Fruit fly (Drosophila melanogaster) whole organism, prepupa: ENCODE results near the gene Slc25A46b.

Source experiments
- Blimp-1 ChIP-seq: fragments of 200-800 bp; sonication (Bioruptor generic); optimal IDR thresholded peaks from 3 replicates; lab custom pipeline; 2017; ENCODE audit warnings: missing biosample characterization, missing genetic modification characterization, mild to moderate bottlenecking, moderate library complexity, missing genetic modification reagents
- CG10631 ChIP-seq: fragments of 200-800 bp; sonication (Bioruptor generic); optimal IDR thresholded peaks from 2 replicates; lab custom pipeline; 2016; ENCODE audit warnings: missing biosample characterization, missing genetic modification characterization
- CG15336 ChIP-seq: fragments of 200-800 bp; sonication (Bioruptor generic); IDR thresholded peaks from 2 replicates; pipeline ENCODE4 v1.3.6; 2022; ENCODE audit warnings: missing biosample characterization, missing genetic modification characterization
- CG16779 ChIP-seq: fragments of 200-800 bp; sonication (Bioruptor generic); optimal IDR thresholded peaks from 3 replicates; lab custom pipeline; 2017; ENCODE audit warnings: missing biosample characterization, mild to moderate bottlenecking, missing genetic modification characterization
- CG32006 ChIP-seq: fragments of 200-800 bp; sonication (Bioruptor generic); optimal IDR thresholded peaks from 3 replicates; lab custom pipeline; 2017; ENCODE audit warnings: missing biosample characterization, mild to moderate bottlenecking, missing genetic modification characterization
- CG34406 ChIP-seq: fragments of 200-800 bp; sonication (Bioruptor generic); optimal IDR thresholded peaks from 3 replicates; lab custom pipeline; 2016; ENCODE audit warnings: missing biosample characterization, missing genetic modification characterization
- CG3919 ChIP-seq: fragments of 200-800 bp; sonication (Bioruptor generic); optimal IDR thresholded peaks from 3 replicates; lab custom pipeline; 2016; ENCODE audit warnings: missing biosample characterization, missing genetic modification characterization
- CG6276 ChIP-seq: fragments of 200-800 bp; sonication (Bioruptor generic); optimal IDR thresholded peaks from 2 replicates; lab custom pipeline; 2017; ENCODE audit warnings: missing biosample characterization, mild to moderate bottlenecking, missing genetic modification characterization
- CG6792 ChIP-seq: fragments of 200-800 bp; sonication (Bioruptor generic); optimal IDR thresholded peaks from 3 replicates; lab custom pipeline; 2016; ENCODE audit warnings: missing biosample characterization, missing genetic modification characterization
- CG7368 ChIP-seq: fragments of 200-800 bp; sonication (Bioruptor generic); optimal IDR thresholded peaks from 3 replicates; lab custom pipeline; 2016; ENCODE audit warnings: missing biosample characterization, missing genetic modification characterization
- CG8119 ChIP-seq: fragments of 200-800 bp; sonication (Bioruptor generic); IDR thresholded peaks from 3 replicates; pipeline ENCODE4 v1.3.6; 2022; ENCODE audit warnings: missing biosample characterization, missing genetic modification characterization
- CG8319 ChIP-seq: fragments of 200-800 bp; sonication (Bioruptor generic); optimal IDR thresholded peaks from 3 replicates; lab custom pipeline; 2016; ENCODE audit warnings: missing biosample characterization, missing genetic modification characterization
- CG8632 ChIP-seq: fragments of 200-800 bp; sonication (Bioruptor generic); optimal IDR thresholded peaks from 3 replicates; lab custom pipeline; 2016; ENCODE audit warnings: missing biosample characterization, missing genetic modification characterization
- Eip75B ChIP-seq: fragments of 200-800 bp; sonication (Bioruptor generic); optimal IDR thresholded peaks from 3 replicates; lab custom pipeline; 2016; ENCODE audit warnings: missing biosample characterization, missing genetic modification characterization
- Eip78C ChIP-seq: fragments of 200-800 bp; sonication (Bioruptor generic); peaks from one replicate; lab custom pipeline; 2016; ENCODE audit warnings: missing biosample characterization, missing genetic modification characterization
- Eip93F ChIP-seq: fragments of 200-800 bp; sonication (Bioruptor generic); optimal IDR thresholded peaks from 2 replicates; lab custom pipeline; 2016; ENCODE audit warnings: missing biosample characterization, mild to moderate bottlenecking, missing genetic modification characterization
- Ets21C ChIP-seq: fragments of 200-800 bp; sonication (Bioruptor generic); optimal IDR thresholded peaks from 3 replicates; lab custom pipeline; 2016; ENCODE audit warnings: missing biosample characterization, missing genetic modification characterization
- Gug ChIP-seq: fragments of 200-800 bp; sonication (Bioruptor generic); IDR thresholded peaks from 2 replicates; pipeline ENCODE4 v1.3.6; 2022; ENCODE audit warnings: missing biosample characterization, missing genetic modification characterization
- Met ChIP-seq: fragments of 200-800 bp; sonication (Bioruptor generic); optimal IDR thresholded peaks from 3 replicates; lab custom pipeline; 2016; ENCODE audit warnings: missing biosample characterization, missing genetic modification characterization
- OdsH ChIP-seq: fragments of 200-800 bp; sonication (Bioruptor generic); optimal IDR thresholded peaks from 3 replicates; lab custom pipeline; 2016; ENCODE audit warnings: missing biosample characterization, missing genetic modification characterization
- Smox ChIP-seq: fragments of 200-800 bp; sonication (Bioruptor generic); optimal IDR thresholded peaks from 3 replicates; lab custom pipeline; 2016; ENCODE audit warnings: missing biosample characterization, missing genetic modification characterization
- Sox102F ChIP-seq: fragments of 200-800 bp; sonication (Bioruptor generic); optimal IDR thresholded peaks from 2 replicates; lab custom pipeline; 2016; ENCODE audit warnings: missing biosample characterization, mild to moderate bottlenecking, missing genetic modification characterization
- Sox14 ChIP-seq: fragments of 200-800 bp; sonication (Bioruptor generic); optimal IDR thresholded peaks from 3 replicates; lab custom pipeline; 2016; ENCODE audit warnings: missing biosample characterization, missing genetic modification characterization
- achi ChIP-seq: fragments of 200-800 bp; sonication (Bioruptor generic); optimal IDR thresholded peaks from 3 replicates; lab custom pipeline; 2016; ENCODE audit warnings: missing biosample characterization, missing genetic modification characterization
- acj6 ChIP-seq: fragments of 200-800 bp; sonication (Bioruptor generic); optimal IDR thresholded peaks from 3 replicates; lab custom pipeline; 2016; ENCODE audit warnings: missing biosample characterization, missing genetic modification characterization
- cyc ChIP-seq: fragments of 200-800 bp; sonication (Bioruptor generic); optimal IDR thresholded peaks from 3 replicates; lab custom pipeline; 2016; ENCODE audit warnings: missing biosample characterization, missing genetic modification characterization
- dac ChIP-seq: fragments of 200-800 bp; sonication (Bioruptor generic); optimal IDR thresholded peaks from 2 replicates; lab custom pipeline; 2017; ENCODE audit warnings: missing biosample characterization, mild to moderate bottlenecking, missing genetic modification characterization
- fd59A ChIP-seq: fragments of 200-800 bp; sonication (Bioruptor generic); optimal IDR thresholded peaks from 2 replicates; lab custom pipeline; 2017; ENCODE audit warnings: missing biosample characterization, mild to moderate bottlenecking, missing genetic modification characterization, missing genetic modification reagents
- lz ChIP-seq: fragments of 200-800 bp; sonication (Bioruptor generic); optimal IDR thresholded peaks from 3 replicates; lab custom pipeline; 2016; ENCODE audit warnings: missing biosample characterization, missing genetic modification characterization
- net ChIP-seq: fragments of 200-800 bp; sonication (Bioruptor generic); optimal IDR thresholded peaks from 3 replicates; lab custom pipeline; 2016; ENCODE audit warnings: missing biosample characterization, missing genetic modification characterization
- pdm3 ChIP-seq: fragments of 200-800 bp; sonication (Bioruptor generic); optimal IDR thresholded peaks from 3 replicates; lab custom pipeline; 2016; ENCODE audit warnings: missing biosample characterization, missing genetic modification characterization
- salr ChIP-seq, 2 experiments: fragments of 200-800 bp; sonication (Bioruptor generic); optimal IDR thresholded peaks; 3 replicates each; lab custom pipeline; 2016 to 2018; ENCODE audit warnings: missing biosample characterization in 2 of 2, missing genetic modification characterization in 2 of 2, mild to moderate bottlenecking in 1 of 2
- spab ChIP-seq: fragments of 200-800 bp; sonication (Bioruptor generic); optimal IDR thresholded peaks from 2 replicates; lab custom pipeline; 2017; ENCODE audit warnings: missing biosample characterization, mild to moderate bottlenecking, missing genetic modification characterization, missing genetic modification reagents
- svp ChIP-seq: fragments of 200-800 bp; sonication (Bioruptor generic); peaks from one replicate; lab custom pipeline; 2016; ENCODE audit warnings: missing biosample characterization, missing genetic modification characterization
- vri ChIP-seq: fragments of 200-800 bp; sonication (Bioruptor generic); optimal IDR thresholded peaks from 3 replicates; lab custom pipeline; 2016; ENCODE audit warnings: missing biosample characterization, mild to moderate bottlenecking, missing genetic modification characterization

The Slc25A46b gene

DNA sequence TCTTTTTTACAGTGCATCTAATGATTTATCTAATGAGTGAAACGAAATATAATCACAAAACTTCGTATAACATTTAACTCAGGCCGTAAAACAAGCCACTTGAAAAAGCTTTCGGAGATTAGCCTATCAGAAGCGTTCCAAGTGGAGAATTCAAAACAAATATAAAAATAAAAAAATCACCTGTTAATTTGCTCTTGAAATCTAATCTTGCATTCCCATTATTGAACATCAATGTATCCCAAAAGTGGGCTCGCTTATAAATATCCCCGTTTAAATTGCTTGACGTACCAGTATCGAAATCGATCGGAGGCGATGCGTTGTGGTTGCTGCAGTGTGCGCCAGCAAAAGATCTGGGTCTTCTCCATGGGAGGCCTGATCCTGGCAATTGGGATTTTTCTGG, 12.4 kb upstream of the Slc25A46b start, which contains the start of gene CG31741:
CG31741 (plus strand) TSS at position 301 of the 400 bp plus-strand sequence.
- TF ChIP-seq Gug (GFP tag; lab: Robert Waterston, UW) (no peak), dac (GFP tag; lab: Kevin White, UChicago) (no peak), CG16779 (tag; lab: Kevin White, UChicago) (no peak), svp (GFP tag; lab: Kevin White, UChicago) (no peak), CG7368 (GFP tag; lab: Kevin White, UChicago) (no peak), CG10631 (GFP tag; lab: Kevin White, UChicago) (no peak), cyc (no peak), fd59A (GFP tag; lab: Kevin White, UChicago) (no peak), Sox102F (GFP tag; lab: Kevin White, UChicago) (no peak), Blimp-1 (GFP tag; lab: Kevin White, UChicago) (no peak), achi (no peak), CG8119 (GFP tag; lab: Robert Waterston, UW) (no peak), spab (no peak), CG6276 (GFP tag; lab: Kevin White, UChicago) (no peak), CG8319 (GFP tag; lab: Kevin White, UChicago) (no peak), vri (GFP tag; lab: Kevin White, UChicago) (no peak), Met (GFP tag; lab: Kevin White, UChicago) (no peak)
- TF ChIP-seq, all 60 proteins: peak for 0

DNA sequence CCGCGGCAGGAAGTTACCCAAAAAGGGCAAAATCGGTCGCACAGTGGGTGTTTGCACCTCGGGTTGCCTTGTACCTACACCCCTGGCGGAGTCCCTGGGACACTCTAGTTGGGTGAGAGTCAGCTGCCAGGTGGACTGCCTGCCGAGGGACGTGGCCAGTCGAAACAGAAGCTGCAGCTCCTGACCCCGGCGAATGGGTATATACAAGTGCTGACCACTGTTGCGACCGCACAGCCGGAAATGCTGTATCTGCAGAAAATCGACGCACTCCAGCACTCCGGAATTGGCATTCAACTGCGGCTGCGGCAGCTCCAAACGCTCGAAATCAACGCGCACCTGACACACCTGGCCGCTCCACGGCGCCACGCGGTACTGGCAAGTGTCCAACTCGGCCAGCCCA, 4.7 kb upstream of the Slc25A46b start:
- TF ChIP-seq CG32006 (GFP tag; lab: Kevin White, UChicago) (no peak), salr (GFP tag; optimal IDR thresholded peaks at IDR 0.05; lab: Kevin White, UChicago) (no peak), acj6 (GFP tag; lab: Kevin White, UChicago) (no peak)

DNA sequence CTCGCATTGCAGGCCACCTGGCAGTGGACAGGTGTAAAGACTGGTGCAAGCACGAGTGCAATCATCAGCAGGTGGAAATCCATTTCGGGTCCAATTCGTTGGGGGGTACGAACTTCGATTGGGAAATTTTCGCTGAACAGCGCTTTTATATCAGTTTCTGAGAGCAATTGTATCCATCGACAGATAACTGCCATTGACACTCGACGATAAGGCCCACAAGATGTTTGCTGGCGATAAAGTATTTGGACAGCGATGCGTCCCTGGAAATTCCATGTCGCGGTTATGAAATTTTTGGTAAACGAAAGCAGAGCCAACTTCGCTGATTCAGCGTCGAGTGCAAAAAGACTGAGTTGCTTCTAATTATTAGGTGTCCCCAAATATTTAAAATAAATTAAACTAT, 4.2 kb upstream of the Slc25A46b start, which contains the start of gene CG15153:
CG15153 (minus strand) TSS at position 101 of the 400 bp plus-strand sequence.
- TF ChIP-seq CG6792 (GFP tag; lab: Kevin White, UChicago), result no peak
- TF ChIP-seq pdm3, result no peak
- no peak for TF ChIP-seq spab
- no peak for TF ChIP-seq Sox14
- no peak for TF ChIP-seq net (GFP tag; lab: Kevin White, UChicago)
- TF ChIP-seq Met (GFP tag; lab: Kevin White, UChicago), result no peak

DNA sequence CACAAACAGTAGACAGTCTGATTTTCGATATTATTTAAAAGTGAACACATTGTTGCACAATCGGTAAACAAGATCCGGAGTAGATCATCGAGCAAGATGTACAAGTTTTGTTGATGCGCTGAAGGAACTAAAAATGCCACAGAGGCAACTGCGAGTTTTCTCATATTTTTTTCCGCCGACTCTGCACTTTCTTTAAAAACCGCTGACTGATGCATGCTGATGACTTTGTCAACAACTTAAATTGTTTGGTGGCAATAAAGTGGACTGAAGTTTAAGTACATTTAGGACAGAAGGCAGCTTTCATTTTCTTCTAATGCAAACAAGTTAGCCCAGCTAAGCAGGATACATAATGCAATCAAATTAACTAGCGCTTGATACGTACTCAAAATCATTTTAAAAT, 16.1 kb downstream of the Slc25A46b start:
- TF ChIP-seq Eip93F (GFP tag; lab: Kevin White, UChicago), result no peak
- no peak for TF ChIP-seq CG15336 (GFP tag; lab: Robert Waterston, UW)
- no peak for TF ChIP-seq Ets21C
- no peak for TF ChIP-seq CG8632 (GFP tag; lab: Kevin White, UChicago)
- TF ChIP-seq fd59A (GFP tag; lab: Kevin White, UChicago), result no peak
- no peak for TF ChIP-seq Met (GFP tag; lab: Kevin White, UChicago)
- no peak for TF ChIP-seq CG3919
- no peak for TF ChIP-seq Eip78C (GFP tag; lab: Kevin White, UChicago)
- TF ChIP-seq CG6792 (GFP tag; lab: Kevin White, UChicago), result no peak
- no peak for TF ChIP-seq Smox (GFP tag; lab: Kevin White, UChicago)
- TF ChIP-seq acj6 (GFP tag; lab: Kevin White, UChicago), result no peak
- no peak for TF ChIP-seq OdsH (GFP tag; lab: Kevin White, UChicago)
- TF ChIP-seq lz (GFP tag; lab: Kevin White, UChicago), result no peak
- no peak for TF ChIP-seq Eip75B
- no peak for TF ChIP-seq CG10631 (GFP tag; lab: Kevin White, UChicago)
- no peak for TF ChIP-seq dac (GFP tag; lab: Kevin White, UChicago)
- no peak for TF ChIP-seq Blimp-1 (GFP tag; lab: Kevin White, UChicago)
- TF ChIP-seq Sox14, result no peak
- no peak for TF ChIP-seq CG34406
- TF ChIP-seq, all 60 proteins: peak for 0
